Fruit fly (Drosophila melanogaster) whole organism, embryonic: Measurements from ENCODE around the gene CG17549.
A peak's percentile ranks its signal among the peaks of the same experiment; 100 is the strongest.

Source experiments
- Bdp1 ChIP-seq: fragments of 200-800 bp; sonication (Bioruptor generic); optimal IDR thresholded peaks from 3 replicates; lab custom pipeline; 2016; ENCODE audit warnings: missing biosample characterization, missing genetic modification characterization
- CG11093 ChIP-seq: fragments of 200-800 bp; sonication (Bioruptor generic); IDR thresholded peaks from 3 replicates; pipeline ENCODE4 v1.3.6; 2022; ENCODE audit warnings: missing biosample characterization, missing genetic modification characterization
- CG11695 ChIP-seq: fragments of 200-800 bp; sonication (Bioruptor generic); IDR thresholded peaks from 3 replicates; pipeline ENCODE4 v1.3.6; 2022; ENCODE audit warnings: missing biosample characterization, missing genetic modification characterization
- CG13624 ChIP-seq: fragments of 200-800 bp; sonication (Bioruptor generic); optimal IDR thresholded peaks from 2 replicates; lab custom pipeline; 2016; ENCODE audit warnings: missing biosample characterization, missing genetic modification characterization
- CG1603 ChIP-seq: fragments of 200-800 bp; sonication (Bioruptor generic); optimal IDR thresholded peaks from 2 replicates; lab custom pipeline; 2019; ENCODE audit warnings: missing biosample characterization, mild to moderate bottlenecking, missing genetic modification characterization, moderate library complexity
- CG17361 ChIP-seq: fragments of 200-800 bp; sonication (Bioruptor generic); IDR thresholded peaks from 3 replicates; pipeline ENCODE4 v1.3.6; 2022; ENCODE audit warnings: missing biosample characterization, missing genetic modification characterization
- CG17829 ChIP-seq: fragments of 200-800 bp; optimal IDR thresholded peaks from 2 replicates; lab custom pipeline; 2019; ENCODE audit warnings: missing biosample characterization, mild to moderate bottlenecking, missing genetic modification characterization, moderate library complexity
- CG30431 ChIP-seq: fragments of 200-800 bp; sonication (Bioruptor generic); optimal IDR thresholded peaks from 2 replicates; lab custom pipeline; 2017; ENCODE audit warnings: missing biosample characterization, missing genetic modification characterization
- CG4424 ChIP-seq: fragments of 200-800 bp; sonication (Bioruptor generic); optimal IDR thresholded peaks from 3 replicates; lab custom pipeline; 2016; ENCODE audit warnings: missing biosample characterization, missing genetic modification characterization
- CG5180 ChIP-seq: fragments of 200-800 bp; sonication (Bioruptor generic); optimal IDR thresholded peaks from 3 replicates; lab custom pipeline; 2017; ENCODE audit warnings: missing biosample characterization, missing genetic modification characterization, mild to moderate bottlenecking, moderate library complexity, missing genetic modification reagents
- CG6689 ChIP-seq: fragments of 200-800 bp; sonication (Bioruptor generic); IDR thresholded peaks from 2 replicates; pipeline ENCODE4 v1.3.6; 2022; ENCODE audit warnings: missing biosample characterization, missing genetic modification characterization
- CG6791 ChIP-seq: fragments of 200-800 bp; sonication (Bioruptor generic); IDR thresholded peaks from 3 replicates; pipeline ENCODE4 v1.3.6; 2022; ENCODE audit warnings: missing biosample characterization, missing genetic modification characterization; ENCODE audit not compliant: partially characterized antibody
- CG7745 ChIP-seq: fragments of 200-800 bp; sonication (Bioruptor generic); optimal IDR thresholded peaks from 2 replicates; lab custom pipeline; 2018; ENCODE audit warnings: missing biosample characterization, mild to moderate bottlenecking, missing genetic modification characterization, moderate library complexity
- CG7928 ChIP-seq: fragments of 200-800 bp; sonication (Bioruptor generic); optimal IDR thresholded peaks from 2 replicates; lab custom pipeline; 2017; ENCODE audit warnings: missing biosample characterization, mild to moderate bottlenecking, missing genetic modification characterization
- CG8290 ChIP-seq, 3 experiments: fragments of 200-800 bp; sonication (Bioruptor generic); optimal IDR thresholded peaks; 2 replicates each; lab custom pipeline; 2016 to 2019; ENCODE audit warnings: missing biosample characterization in 3 of 3, missing genetic modification characterization in 3 of 3, mild to moderate bottlenecking in 2 of 3, moderate library complexity in 1 of 3
- D ChIP-seq, 2 experiments: fragments of 200-800 bp in 1 of 2; fragments of >200 bp in 1 of 2; sonication (Bioruptor generic) in 1 of 2; optimal IDR thresholded peaks; 2 replicates in 1 of 2; 3 replicates in 1 of 2; lab custom pipeline; 2017; ENCODE audit warnings: mild to moderate bottlenecking in 1 of 2, missing biosample characterization in 1 of 2, missing genetic modification characterization in 1 of 2, missing genetic modification reagents in 1 of 2
- D19B ChIP-seq: fragments of 200-800 bp; sonication (Bioruptor generic); optimal IDR thresholded peaks from 2 replicates; lab custom pipeline; 2017; ENCODE audit warnings: missing biosample characterization, mild to moderate bottlenecking, missing genetic modification characterization
- Drgx ChIP-seq: fragments of 200-800 bp; sonication (Bioruptor generic); IDR thresholded peaks from 2 replicates; pipeline ENCODE4 v1.3.6; 2022; ENCODE audit warnings: missing biosample characterization, missing genetic modification characterization
- Fer2 ChIP-seq: fragments of 200-800 bp; sonication (Bioruptor generic); optimal IDR thresholded peaks from 2 replicates; lab custom pipeline; 2018; ENCODE audit warnings: missing biosample characterization, mild to moderate bottlenecking, missing genetic modification characterization, moderate library complexity
- H2.0 ChIP-seq: fragments of 200-800 bp; sonication (Bioruptor generic); IDR thresholded peaks from 2 replicates; pipeline ENCODE4 v1.3.6; 2022; ENCODE audit warnings: missing biosample characterization, missing genetic modification characterization
- HHEX ChIP-seq: fragments of 200-800 bp; sonication (Bioruptor generic); optimal IDR thresholded peaks from 3 replicates; lab custom pipeline; 2017; ENCODE audit warnings: missing biosample characterization, mild to moderate bottlenecking, missing genetic modification characterization, missing genetic modification reagents
- Neu2 ChIP-seq: fragments of 200-800 bp; sonication (Bioruptor generic); optimal IDR thresholded peaks from 3 replicates; lab custom pipeline; 2016; ENCODE audit warnings: missing biosample characterization, missing genetic modification characterization, borderline replicate concordance
- Nf-YB ChIP-seq: fragments of 200-800 bp; sonication (Bioruptor generic); optimal IDR thresholded peaks from 3 replicates; lab custom pipeline; 2019; ENCODE audit warnings: missing biosample characterization, mild to moderate bottlenecking, missing genetic modification characterization, moderate library complexity
- abd-A ChIP-seq: fragments of 200-800 bp; sonication (Bioruptor generic); optimal IDR thresholded peaks from 3 replicates; lab custom pipeline; 2019; ENCODE audit warnings: missing biosample characterization, mild to moderate bottlenecking, missing genetic modification characterization, moderate library complexity
- cato ChIP-seq: fragments of 200-800 bp; sonication (Bioruptor generic); optimal IDR thresholded peaks from 2 replicates; lab custom pipeline; 2016; ENCODE audit warnings: missing biosample characterization, missing genetic modification characterization, borderline replicate concordance
- caup ChIP-seq: fragments of 200-800 bp; sonication (Bioruptor generic); optimal IDR thresholded peaks from 3 replicates; lab custom pipeline; 2017; ENCODE audit warnings: missing biosample characterization, mild to moderate bottlenecking, missing genetic modification characterization, moderate library complexity; ENCODE audit not compliant: severe bottlenecking
- chif ChIP-seq, 2 experiments: fragments of 200-800 bp; sonication (Bioruptor generic); optimal IDR thresholded peaks; 3 replicates each; lab custom pipeline; 2016; ENCODE audit warnings: missing biosample characterization in 2 of 2, missing genetic modification characterization in 2 of 2
- corto ChIP-seq: fragments of 200-800 bp; sonication (Bioruptor generic); optimal IDR thresholded peaks from 2 replicates; lab custom pipeline; 2016; ENCODE audit warnings: missing biosample characterization, mild to moderate bottlenecking, missing genetic modification characterization, moderate library complexity
- croc ChIP-seq: fragments of 200-800 bp; sonication (Bioruptor generic); conservative IDR thresholded peaks from 3 replicates; pipeline ENCODE4 v1.3.6; 2022; ENCODE audit warnings: missing biosample characterization, missing genetic modification characterization
- dpn ChIP-seq, 2 experiments: fragments of 200-800 bp; sonication (Bioruptor generic); optimal IDR thresholded peaks; 3 replicates each; lab custom pipeline; 2016; ENCODE audit warnings: missing biosample characterization in 2 of 2, missing genetic modification characterization in 2 of 2
- ftz-f1 ChIP-seq: fragments of 200-800 bp; sonication (Bioruptor generic); optimal IDR thresholded peaks from 2 replicates; lab custom pipeline; 2016; ENCODE audit warnings: missing biosample characterization, missing genetic modification characterization
- gem ChIP-seq: fragments of 200-800 bp; sonication (Bioruptor generic); optimal IDR thresholded peaks from 2 replicates; lab custom pipeline; 2019; ENCODE audit warnings: missing biosample characterization, mild to moderate bottlenecking, missing genetic modification characterization, moderate library complexity
- grau ChIP-seq: fragments of 200-800 bp; optimal IDR thresholded peaks from 3 replicates; lab custom pipeline; 2019; ENCODE audit warnings: missing biosample characterization, mild to moderate bottlenecking, missing genetic modification characterization, moderate library complexity
- grn ChIP-seq: fragments of 200-800 bp; sonication (Bioruptor generic); optimal IDR thresholded peaks from 3 replicates; lab custom pipeline; 2017; ENCODE audit warnings: missing biosample characterization, missing genetic modification characterization
- lbe ChIP-seq: fragments of 200-800 bp; sonication (Bioruptor generic); optimal IDR thresholded peaks from 2 replicates; lab custom pipeline; 2016; ENCODE audit warnings: missing biosample characterization, mild to moderate bottlenecking, missing genetic modification characterization
- pho ChIP-seq: fragments of 200-800 bp; sonication (Bioruptor generic); optimal IDR thresholded peaks from 2 replicates; lab custom pipeline; 2016; ENCODE audit warnings: missing biosample characterization, missing genetic modification characterization
- phol ChIP-seq: fragments of 200-800 bp; sonication (Bioruptor generic); optimal IDR thresholded peaks from 3 replicates; lab custom pipeline; 2018; ENCODE audit warnings: missing biosample characterization, mild to moderate bottlenecking, missing genetic modification characterization, moderate library complexity
- prd ChIP-seq, 3 experiments: fragments of >200 bp in 2 of 3; fragments of 200-800 bp in 1 of 3; sonication (Bioruptor generic) in 1 of 3; optimal IDR thresholded peaks in 2 of 3; IDR thresholded peaks in 1 of 3; 2 replicates in 2 of 3; 3 replicates in 1 of 3; pipeline versions ENCODE4 v1.3.6 to Lab custom; 2017 to 2022; ENCODE audit warnings: missing biosample characterization in 1 of 3, missing genetic modification characterization in 1 of 3
- row ChIP-seq: fragments of 200-800 bp; sonication (Bioruptor generic); IDR thresholded peaks from 3 replicates; pipeline ENCODE4 v1.3.6; 2022; ENCODE audit warnings: missing biosample characterization, missing genetic modification characterization
- sens ChIP-seq: fragments of 200-800 bp; sonication (Bioruptor generic); peaks from one replicate; lab custom pipeline; 2016; ENCODE audit warnings: missing biosample characterization, missing genetic modification characterization
- slbo ChIP-seq: fragments of 200-800 bp; sonication (Bioruptor generic); IDR thresholded peaks from 2 replicates; pipeline ENCODE4 v1.3.6; 2022; ENCODE audit warnings: missing biosample characterization, missing genetic modification characterization
- sob ChIP-seq: fragments of 200-800 bp; sonication (Bioruptor generic); IDR thresholded peaks from 2 replicates; pipeline ENCODE4 v1.3.6; 2022; ENCODE audit warnings: missing biosample characterization, missing genetic modification characterization
- sr ChIP-seq: fragments of 200-800 bp; sonication (Bioruptor generic); IDR thresholded peaks from 3 replicates; pipeline ENCODE4 v1.3.6; 2022; ENCODE audit warnings: missing biosample characterization, missing genetic modification characterization
- unpg ChIP-seq: fragments of 200-800 bp; sonication (Bioruptor generic); optimal IDR thresholded peaks from 3 replicates; lab custom pipeline; 2018; ENCODE audit warnings: missing biosample characterization, mild to moderate bottlenecking, missing genetic modification characterization, moderate library complexity
- vnd ChIP-seq: fragments of 200-800 bp; sonication (Bioruptor generic); IDR thresholded peaks from 3 replicates; pipeline ENCODE4 v1.3.6; 2022; ENCODE audit warnings: missing biosample characterization, missing genetic modification characterization; ENCODE audit not compliant: partially characterized antibody
- zen ChIP-seq: fragments of 200-800 bp; sonication (Bioruptor generic); optimal IDR thresholded peaks from 3 replicates; lab custom pipeline; 2018; ENCODE audit warnings: missing biosample characterization, mild to moderate bottlenecking, missing genetic modification characterization, moderate library complexity

Gene CG17549

DNA sequence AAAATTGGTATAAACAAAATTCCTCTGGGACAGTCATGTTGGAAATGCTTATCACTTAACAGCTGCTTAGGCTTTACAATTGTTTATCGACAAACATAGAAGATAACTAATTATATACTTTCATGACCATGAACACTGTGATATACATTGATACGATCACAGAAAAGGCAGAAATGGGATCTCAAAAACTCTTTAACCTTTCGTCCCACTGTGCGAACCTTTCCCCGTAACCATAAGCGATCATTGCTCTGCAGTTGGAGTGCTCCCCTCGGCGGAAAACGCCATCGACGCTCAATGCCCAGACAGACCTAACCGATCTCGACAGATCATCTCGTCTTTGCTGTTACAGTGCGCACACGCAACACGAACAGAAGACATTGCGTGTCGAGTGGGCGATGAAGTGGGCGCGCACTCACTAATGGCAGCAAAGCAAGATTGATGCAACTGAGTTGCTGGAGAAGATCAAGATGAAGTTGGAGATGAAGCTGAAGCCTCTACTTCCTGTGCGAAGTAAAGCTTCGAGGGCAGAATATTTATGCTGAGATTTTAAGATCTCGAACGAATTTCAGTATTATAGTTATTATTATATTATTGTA is 34.5 kb upstream of the CG17549 start (continued):
- TF ChIP-seq gem (tag; lab: Kevin White, UChicago), result no peak
- peak; percentile 82 for TF ChIP-seq sens
- no peak for TF ChIP-seq Fer2
- 0 out of 2 replicates have a peak, but pooled peaks have one; percentile 8 for TF ChIP-seq sob
- no peak for TF ChIP-seq dpn (GFP tag; optimal IDR thresholded peaks at IDR 0.05; lab: Kevin White, UChicago)
- TF ChIP-seq lbe, result no peak
- no peak for TF ChIP-seq Bdp1 (GFP tag; lab: Kevin White, UChicago)
- TF ChIP-seq Drgx (GFP tag; lab: Robert Waterston, UW), result peak; percentile 8; the same call in 1 of the 2 replicates
- 0 out of 3 replicates have a peak, but pooled peaks have one; percentile 16 for TF ChIP-seq vnd (GFP tag; lab: Robert Waterston, UW)
- no peak for TF ChIP-seq HHEX (GFP tag; lab: Kevin White, UChicago)
- peak; percentile 25; the same call in 1 of the 2 replicates for TF ChIP-seq slbo (GFP tag; lab: Robert Waterston, UW)
- TF ChIP-seq chif (GFP tag; optimal IDR thresholded peaks at IDR 0.05; lab: Kevin White, UChicago), result no peak
- TF ChIP-seq D (optimal IDR thresholded peaks at IDR 0.05; lab: Kevin White, UChicago), result no peak
- TF ChIP-seq D (GFP tag; optimal IDR thresholded peaks at IDR 0.05; lab: Kevin White, UChicago), result no peak
- no peak for TF ChIP-seq cato (GFP tag; lab: Kevin White, UChicago)
- TF ChIP-seq phol (tag; lab: Kevin White, UChicago), result no peak
- no peak for TF ChIP-seq unpg (GFP tag; lab: Kevin White, UChicago)
- TF ChIP-seq CG5180 (GFP tag; lab: Kevin White, UChicago), result no peak
- no peak for TF ChIP-seq CG11695 (GFP tag; lab: Robert Waterston, UW)
- no peak for TF ChIP-seq croc (GFP tag; lab: Robert Waterston, UW)
- TF ChIP-seq CG13624 (GFP tag; lab: Kevin White, UChicago), result no peak
- no peak for TF ChIP-seq abd-A (tag; lab: Kevin White, UChicago)
- no peak for TF ChIP-seq CG7928 (GFP tag; lab: Kevin White, UChicago)
- TF ChIP-seq D19B (GFP tag; lab: Kevin White, UChicago), result no peak
- no peak for TF ChIP-seq zen (tag; lab: Kevin White, UChicago)
- peak; percentile 3 for TF ChIP-seq pho (GFP tag; lab: Kevin White, UChicago)
- peak; percentile 13; the same call in 1 of the 3 replicates for TF ChIP-seq row (GFP tag; lab: Robert Waterston, UW)
- no peak for TF ChIP-seq CG17829 (tag; lab: Kevin White, UChicago)
- no peak for TF ChIP-seq ftz-f1 (GFP tag; lab: Kevin White, UChicago)
- TF ChIP-seq CG11093 (GFP tag; lab: Robert Waterston, UW), result no peak
- TF ChIP-seq CG17361 (GFP tag; lab: Robert Waterston, UW), result no peak
- TF ChIP-seq CG8290 (GFP tag; optimal IDR thresholded peaks at IDR 0.05; lab: Kevin White, UChicago), result no peak
- no peak for TF ChIP-seq CG8290 (tag; optimal IDR thresholded peaks at IDR 0.05; lab: Kevin White, UChicago)
- TF ChIP-seq grau (tag; lab: Kevin White, UChicago), result peak; percentile 74
- no peak for TF ChIP-seq CG30431 (GFP tag; lab: Kevin White, UChicago)
- TF ChIP-seq caup (GFP tag; lab: Kevin White, UChicago), result no peak
- 0 out of 2 replicates have a peak, but pooled peaks have one; percentile 8 for TF ChIP-seq CG6689 (GFP tag; lab: Robert Waterston, UW)
- TF ChIP-seq H2.0 (GFP tag; lab: Robert Waterston, UW), result peak; percentile 3; the same call in 1 of the 2 replicates
- no peak for TF ChIP-seq prd (optimal IDR thresholded peaks at IDR 0.05; lab: Kevin White, UChicago)
- TF ChIP-seq prd (GFP tag; IDR thresholded peaks at IDR 0.05; lab: Robert Waterston, UW), result 0 out of 3 replicates have a peak, but pooled peaks have one; percentile 9
- peak; percentile 72; the same call in 2 of the 3 replicates for TF ChIP-seq sr (GFP tag; lab: Robert Waterston, UW)
- TF ChIP-seq Neu2, result no peak
- no peak for TF ChIP-seq grn
- TF ChIP-seq CG6791, result no peak
- TF ChIP-seq corto (GFP tag; lab: Kevin White, UChicago), result no peak
- TF ChIP-seq Nf-YB (GFP tag; lab: Kevin White, UChicago), result no peak
- peak; percentile 5 for TF ChIP-seq CG1603 (tag; lab: Kevin White, UChicago)
- TF ChIP-seq CG4424 (GFP tag; lab: Kevin White, UChicago), result no peak
- no peak for TF ChIP-seq CG7745
- TF ChIP-seq, all 482 proteins: peak for 20
